Fruit fly (Drosophila melanogaster) whole organism, pupa: ENCODE data around the gene rdgB.

ENCODE experiments used
- CG10348 ChIP-seq: fragments of 200-800 bp; sonication (Bioruptor generic); IDR thresholded peaks from 2 replicates; pipeline ENCODE4 v1.3.6; 2022; ENCODE audit warnings: missing biosample characterization, missing genetic modification characterization
- CG32121 ChIP-seq: fragments of 200-800 bp; sonication (Bioruptor generic); IDR thresholded peaks from 2 replicates; pipeline ENCODE4 v1.3.6; 2022; ENCODE audit warnings: missing biosample characterization, missing genetic modification characterization
- CG8159 ChIP-seq: fragments of 200-800 bp; sonication (Bioruptor generic); optimal IDR thresholded peaks from 3 replicates; lab custom pipeline; 2018; ENCODE audit warnings: missing biosample characterization, mild to moderate bottlenecking, missing genetic modification characterization, moderate library complexity
- Snoo ChIP-seq: fragments of 200-800 bp; sonication (Bioruptor generic); optimal IDR thresholded peaks from 3 replicates; lab custom pipeline; 2017; ENCODE audit warnings: missing biosample characterization, mild to moderate bottlenecking, missing genetic modification characterization, inconsistent platforms

dm6 chrX:13765217-13765616, 2.7 kb downstream of the rdgB start:
- no peak for TF ChIP-seq CG8159
- no peak for TF ChIP-seq CG10348 (GFP tag; lab: Robert Waterston, UW)
- TF ChIP-seq CG32121 (GFP tag; lab: Robert Waterston, UW) = no peak
- TF ChIP-seq Snoo (tag; lab: Kevin White, UChicago) = no peak
